Worm (Caenorhabditis elegans): ENCODE results near the gene T22B2.2.
A peak's percentile ranks its signal among the peaks of the same experiment; 100 is the strongest.

ce11 chrX:3944073-3944472 lies 23.9 kb downstream of the T22B2.2 start:
- no peak for TF ChIP-seq fkh-10 (GFP tag; optimal IDR thresholded peaks at IDR 0.05)
- no peak for TF ChIP-seq ama-1 (optimal IDR thresholded peaks at IDR 0.05)
- no peak for TF ChIP-seq R02D3.7 (tag; optimal IDR thresholded peaks at IDR 0.05)
- TF ChIP-seq unc-62 (GFP tag; optimal IDR thresholded peaks at IDR 0.05 in 1 of 2) = peak in 1 of 2 experiments; percentile 22
- TF ChIP-seq unc-62 (tag; optimal IDR thresholded peaks at IDR 0.05) = no peak

All from whole organism, L4 larva.